Fruit fly (Drosophila melanogaster): Measurements from ENCODE around the gene CG33263.

dm6 chr3L:13397656-13398055, 26.3 kb downstream of the CG33263 start:
- TF ChIP-seq CG11294 (GFP tag; IDR thresholded peaks at IDR 0.05): no peak
- TF ChIP-seq CG10669 (GFP tag; optimal IDR thresholded peaks at IDR 0.05): no peak
- TF ChIP-seq CG1621 (tag; optimal IDR thresholded peaks at IDR 0.05): no peak
- TF ChIP-seq CG6808 (GFP tag; optimal IDR thresholded peaks at IDR 0.05): no peak
- no peak for TF ChIP-seq CG10631 (GFP tag; optimal IDR thresholded peaks at IDR 0.05)
- TF ChIP-seq CG34406 (GFP tag; optimal IDR thresholded peaks at IDR 0.05): no peak
- TF ChIP-seq lz (GFP tag; optimal IDR thresholded peaks at IDR 0.05): no peak
- no peak for TF ChIP-seq Eip78C (GFP tag)
- TF ChIP-seq CG11762 (GFP tag; optimal IDR thresholded peaks at IDR 0.05; ENCODE audit: insufficient read depth): no peak
- TF ChIP-seq fd85E (GFP tag; optimal IDR thresholded peaks at IDR 0.05): no peak
- TF ChIP-seq pdm3 (GFP tag; optimal IDR thresholded peaks at IDR 0.05): no peak
- TF ChIP-seq CG32006 (GFP tag; optimal IDR thresholded peaks at IDR 0.05): no peak
- no peak for TF ChIP-seq Sox15 (GFP tag; optimal IDR thresholded peaks at IDR 0.05)
- TF ChIP-seq Ets96B (tag; optimal IDR thresholded peaks at IDR 0.05): no peak

All from whole organism, prepupa.